Fruit fly (Drosophila melanogaster) whole organism, embryonic: ENCODE data around the gene CG4770.

Source experiments
- Bgb ChIP-seq: fragments of 200-800 bp; sonication (Bioruptor generic); IDR thresholded peaks from 2 replicates; pipeline ENCODE4 v1.3.6; 2022; ENCODE audit warnings: missing biosample characterization, missing genetic modification characterization; ENCODE audit not compliant: partially characterized antibody
- Bteb2 ChIP-seq: fragments of 200-800 bp; sonication (Bioruptor generic); optimal IDR thresholded peaks from 2 replicates; lab custom pipeline; 2016; ENCODE audit warnings: missing biosample characterization, missing genetic modification characterization
- CG12219 ChIP-seq: fragments of 200-800 bp; sonication (Bioruptor generic); optimal IDR thresholded peaks from 3 replicates; lab custom pipeline; 2018; ENCODE audit warnings: missing biosample characterization, mild to moderate bottlenecking, missing genetic modification characterization
- CG12744 ChIP-seq: fragments of 200-800 bp; sonication (Bioruptor generic); optimal IDR thresholded peaks from 2 replicates; lab custom pipeline; 2016; ENCODE audit warnings: missing biosample characterization, missing genetic modification characterization
- CG12769 ChIP-seq: fragments of 200-800 bp; sonication (Bioruptor generic); optimal IDR thresholded peaks from 2 replicates; lab custom pipeline; 2019; ENCODE audit warnings: missing biosample characterization, mild to moderate bottlenecking, missing genetic modification characterization, moderate library complexity
- CG15011 ChIP-seq: fragments of 200-800 bp; sonication (Bioruptor generic); optimal IDR thresholded peaks from 3 replicates; lab custom pipeline; 2018; ENCODE audit warnings: missing biosample characterization, mild to moderate bottlenecking, missing genetic modification characterization
- CG15269 ChIP-seq: fragments of 200-800 bp; sonication (Bioruptor generic); optimal IDR thresholded peaks from 2 replicates; lab custom pipeline; 2018; ENCODE audit warnings: missing biosample characterization, mild to moderate bottlenecking, missing genetic modification characterization, moderate library complexity
- CG18599 ChIP-seq: fragments of 200-800 bp; sonication (Bioruptor generic); optimal IDR thresholded peaks from 3 replicates; lab custom pipeline; 2017; ENCODE audit warnings: missing biosample characterization, missing genetic modification characterization, mild to moderate bottlenecking, moderate library complexity, missing genetic modification reagents
- CG30403 ChIP-seq: fragments of 200-800 bp; sonication (Bioruptor generic); optimal IDR thresholded peaks from 3 replicates; lab custom pipeline; 2016; ENCODE audit warnings: missing biosample characterization, missing genetic modification characterization
- CG31388 ChIP-seq: fragments of 200-800 bp; sonication (Bioruptor generic); optimal IDR thresholded peaks from 2 replicates; lab custom pipeline; 2016; ENCODE audit warnings: missing biosample characterization, missing genetic modification characterization
- CG33213 ChIP-seq: fragments of 200-800 bp; sonication (Bioruptor generic); optimal IDR thresholded peaks from 3 replicates; lab custom pipeline; 2016; ENCODE audit warnings: missing biosample characterization, missing genetic modification characterization
- CG34376 ChIP-seq: fragments of 200-800 bp; sonication (Bioruptor generic); optimal IDR thresholded peaks from 2 replicates; lab custom pipeline; 2018; ENCODE audit warnings: missing biosample characterization, mild to moderate bottlenecking, missing genetic modification characterization
- CG3995 ChIP-seq: fragments of 200-800 bp; sonication (Bioruptor generic); optimal IDR thresholded peaks from 3 replicates; lab custom pipeline; 2016; ENCODE audit warnings: missing biosample characterization, missing genetic modification characterization
- CG6791 ChIP-seq: fragments of 200-800 bp; sonication (Bioruptor generic); IDR thresholded peaks from 3 replicates; pipeline ENCODE4 v1.3.6; 2022; ENCODE audit warnings: missing biosample characterization, missing genetic modification characterization; ENCODE audit not compliant: partially characterized antibody
- CG7745 ChIP-seq: fragments of 200-800 bp; sonication (Bioruptor generic); optimal IDR thresholded peaks from 2 replicates; lab custom pipeline; 2018; ENCODE audit warnings: missing biosample characterization, mild to moderate bottlenecking, missing genetic modification characterization, moderate library complexity
- CG8924 ChIP-seq: fragments of 200-800 bp; optimal IDR thresholded peaks from 3 replicates; lab custom pipeline; 2019; ENCODE audit warnings: missing biosample characterization, mild to moderate bottlenecking, missing genetic modification characterization, moderate library complexity
- CG9437 ChIP-seq: fragments of 200-800 bp; sonication (Bioruptor generic); optimal IDR thresholded peaks from 2 replicates; lab custom pipeline; 2018; ENCODE audit warnings: missing biosample characterization, mild to moderate bottlenecking, missing genetic modification characterization
- CG9817 ChIP-seq: fragments of 200-800 bp; sonication (Bioruptor generic); optimal IDR thresholded peaks from 2 replicates; lab custom pipeline; 2018; ENCODE audit warnings: missing biosample characterization, mild to moderate bottlenecking, missing genetic modification characterization, moderate library complexity
- CHES-1-like ChIP-seq: fragments of 200-800 bp; sonication (Bioruptor generic); optimal IDR thresholded peaks from 2 replicates; lab custom pipeline; 2016; ENCODE audit warnings: missing biosample characterization, missing genetic modification characterization
- CrebB ChIP-seq: fragments of 200-800 bp; sonication (Bioruptor generic); optimal IDR thresholded peaks from 3 replicates; lab custom pipeline; 2018; ENCODE audit warnings: missing biosample characterization, mild to moderate bottlenecking, missing genetic modification characterization
- Dek ChIP-seq: fragments of 200-800 bp; sonication (Bioruptor generic); optimal IDR thresholded peaks from 3 replicates; lab custom pipeline; 2019; ENCODE audit warnings: missing biosample characterization, mild to moderate bottlenecking, missing genetic modification characterization, moderate library complexity
- Dip3 ChIP-seq: fragments of 200-800 bp; sonication (Bioruptor generic); optimal IDR thresholded peaks from 3 replicates; lab custom pipeline; 2016; ENCODE audit warnings: missing biosample characterization, missing genetic modification characterization
- E2f1 ChIP-seq: fragments of 200-800 bp; sonication (Bioruptor generic); IDR thresholded peaks from 2 replicates; pipeline ENCODE4 v1.3.6; 2022; ENCODE audit warnings: missing biosample characterization, missing genetic modification characterization
- HLH4C ChIP-seq: fragments of 200-800 bp; sonication (Bioruptor generic); IDR thresholded peaks from 3 replicates; pipeline ENCODE4 v1.3.6; 2022; ENCODE audit warnings: missing biosample characterization, missing genetic modification characterization; ENCODE audit not compliant: partially characterized antibody
- HmgD ChIP-seq: fragments of 200-800 bp; sonication (Bioruptor generic); optimal IDR thresholded peaks from 3 replicates; lab custom pipeline; 2016; ENCODE audit warnings: missing biosample characterization, missing genetic modification characterization
- Max ChIP-seq: fragments of 200-800 bp; sonication (Bioruptor generic); optimal IDR thresholded peaks from 2 replicates; lab custom pipeline; 2016; ENCODE audit warnings: missing biosample characterization, mild to moderate bottlenecking, missing genetic modification characterization
- NFAT ChIP-seq: fragments of 200-800 bp; sonication (Bioruptor generic); IDR thresholded peaks from 2 replicates; pipeline ENCODE4 v1.3.6; 2022; ENCODE audit warnings: missing biosample characterization, missing genetic modification characterization
- Opbp ChIP-seq: fragments of 200-800 bp; sonication (Bioruptor generic); IDR thresholded peaks from 3 replicates; pipeline ENCODE4 v1.3.6; 2022; ENCODE audit warnings: missing biosample characterization, missing genetic modification characterization; ENCODE audit not compliant: partially characterized antibody
- PHDP ChIP-seq: fragments of 200-800 bp; sonication (Bioruptor generic); optimal IDR thresholded peaks from 3 replicates; lab custom pipeline; 2018; ENCODE audit warnings: missing biosample characterization, mild to moderate bottlenecking, missing genetic modification characterization, moderate library complexity
- Pdp1 ChIP-seq, 2 experiments: fragments of 200-800 bp; sonication (Bioruptor generic); optimal IDR thresholded peaks; 3 replicates each; lab custom pipeline; 2016; ENCODE audit warnings: missing biosample characterization in 2 of 2, missing genetic modification characterization in 2 of 2, mild to moderate bottlenecking in 1 of 2, moderate library complexity in 1 of 2
- Ravus ChIP-seq: fragments of 200-800 bp; sonication (Bioruptor generic); IDR thresholded peaks from 2 replicates; pipeline ENCODE4 v1.3.6; 2022; ENCODE audit warnings: missing biosample characterization, missing genetic modification characterization
- TFAM ChIP-seq: fragments of 200-800 bp; sonication (Bioruptor generic); optimal IDR thresholded peaks from 2 replicates; lab custom pipeline; 2017; ENCODE audit warnings: missing biosample characterization, missing genetic modification characterization, inconsistent platforms
- ac ChIP-seq: fragments of 200-800 bp; sonication (Bioruptor generic); optimal IDR thresholded peaks from 3 replicates; lab custom pipeline; 2017; ENCODE audit warnings: missing biosample characterization, mild to moderate bottlenecking, missing genetic modification characterization
- az2 ChIP-seq: fragments of 200-800 bp; sonication (Bioruptor generic); optimal IDR thresholded peaks from 3 replicates; lab custom pipeline; 2016; ENCODE audit warnings: missing biosample characterization, missing genetic modification characterization
- crol ChIP-seq: fragments of 200-800 bp; sonication (Bioruptor generic); IDR thresholded peaks from 2 replicates; pipeline ENCODE4 v1.3.6; 2022; ENCODE audit warnings: missing biosample characterization, missing genetic modification characterization
- crp ChIP-seq, 2 experiments: fragments of 200-800 bp; sonication (Bioruptor generic); optimal IDR thresholded peaks; 2 replicates in 1 of 2; 3 replicates in 1 of 2; lab custom pipeline; 2017; ENCODE audit warnings: missing biosample characterization in 2 of 2, missing genetic modification characterization in 2 of 2, mild to moderate bottlenecking in 1 of 2, moderate library complexity in 1 of 2
- cwo ChIP-seq: fragments of 200-800 bp; sonication (Bioruptor generic); optimal IDR thresholded peaks from 3 replicates; lab custom pipeline; 2017; ENCODE audit warnings: missing biosample characterization, missing genetic modification characterization, mild to moderate bottlenecking, moderate library complexity, missing genetic modification reagents
- da ChIP-seq: fragments of 200-800 bp; sonication (Bioruptor generic); optimal IDR thresholded peaks from 2 replicates; lab custom pipeline; 2016; ENCODE audit warnings: missing biosample characterization, missing genetic modification characterization
- dmrt99B ChIP-seq: fragments of 200-800 bp; sonication (Bioruptor generic); optimal IDR thresholded peaks from 2 replicates; lab custom pipeline; 2018; ENCODE audit warnings: missing biosample characterization, mild to moderate bottlenecking, missing genetic modification characterization, moderate library complexity
- eve ChIP-seq, 2 experiments: fragments of >200 bp; optimal IDR thresholded peaks; 2 replicates each; lab custom pipeline; 2017; ENCODE audit warnings: missing biosample characterization in 2 of 2, missing genetic modification characterization in 2 of 2
- ewg ChIP-seq: fragments of 200-800 bp; sonication (Bioruptor generic); optimal IDR thresholded peaks from 3 replicates; lab custom pipeline; 2017; ENCODE audit warnings: mild to moderate bottlenecking, missing biosample characterization, missing genetic modification reagents, missing genetic modification characterization
- h ChIP-seq: fragments of >200 bp; optimal IDR thresholded peaks from 2 replicates; lab custom pipeline; 2017
- kay ChIP-seq: fragments of 200-800 bp; sonication (Bioruptor generic); optimal IDR thresholded peaks from 2 replicates; lab custom pipeline; 2016; ENCODE audit warnings: missing biosample characterization, missing genetic modification characterization
- lilli ChIP-seq: fragments of 200-800 bp; sonication (Bioruptor generic); optimal IDR thresholded peaks from 3 replicates; lab custom pipeline; 2016; ENCODE audit warnings: missing biosample characterization, missing genetic modification characterization
- org-1 ChIP-seq: fragments of 200-800 bp; sonication (Bioruptor generic); optimal IDR thresholded peaks from 2 replicates; lab custom pipeline; 2017; ENCODE audit warnings: missing biosample characterization, missing genetic modification characterization
- sim ChIP-seq: fragments of 200-800 bp; sonication (Bioruptor generic); IDR thresholded peaks from 2 replicates; pipeline ENCODE4 v1.3.6; 2022; ENCODE audit warnings: missing biosample characterization, missing genetic modification characterization
- stwl ChIP-seq: fragments of 200-800 bp; sonication (Bioruptor generic); optimal IDR thresholded peaks from 3 replicates; lab custom pipeline; 2018; ENCODE audit warnings: missing biosample characterization, mild to moderate bottlenecking, missing genetic modification characterization, moderate library complexity
- tll ChIP-seq, 2 experiments: fragments of 200-800 bp in 1 of 2; fragments of >200 bp in 1 of 2; sonication (Bioruptor generic) in 1 of 2; optimal IDR thresholded peaks; 2 replicates each; lab custom pipeline; 2017 to 2019; ENCODE audit warnings: missing biosample characterization in 2 of 2, missing genetic modification characterization in 2 of 2, mild to moderate bottlenecking in 1 of 2, moderate library complexity in 1 of 2

CG4770 gene

dm6 chr3R:19875118-19875887 lies 43.0 kb upstream of the CG4770 start, which contains the start of gene Mrp5 (continued):
- TF ChIP-seq CG18599 (peak; percentile 36), CrebB (tag; lab: Kevin White, UChicago) (peak; percentile 21), CG8924 (tag; lab: Kevin White, UChicago) (peak; percentile 13), CG3995 (GFP tag; lab: Kevin White, UChicago) (no peak), az2 (GFP tag; lab: Kevin White, UChicago) (peak; percentile 40), PHDP (tag; lab: Kevin White, UChicago) (peak; percentile 31), h (no peak), cwo (no peak), crol (GFP tag; lab: Robert Waterston, UW) (peak; percentile 75), sim (0 out of 2 replicates have a peak, but pooled peaks have one; percentile 49), CG12744 (GFP tag; lab: Kevin White, UChicago) (no peak), ac (no peak), da (no peak), E2f1 (GFP tag; lab: Robert Waterston, UW) (peak; percentile 62), HmgD (GFP tag; lab: Kevin White, UChicago) (no peak), Max (GFP tag; lab: Kevin White, UChicago) (no peak), Dek (peak; percentile 19), Ravus (GFP tag; lab: Robert Waterston, UW) (no peak), CG9817 (peak; percentile 36), ewg (peak; percentile 95), Dip3 (GFP tag; lab: Kevin White, UChicago) (no peak), lilli (GFP tag; lab: Kevin White, UChicago) (peak; percentile 26), CG30403 (GFP tag; lab: Kevin White, UChicago) (peak; percentile 40), CG15269 (tag; lab: Kevin White, UChicago) (peak; percentile 41), CG12219 (GFP tag; lab: Kevin White, UChicago) (no peak), CG9437 (GFP tag; lab: Kevin White, UChicago) (no peak), kay (GFP tag; lab: Kevin White, UChicago) (no peak), CG12769 (tag; lab: Kevin White, UChicago) (peak; percentile 28), CG6791 (no peak), CG7745 (no peak), stwl (tag; lab: Kevin White, UChicago) (no peak), CG31388 (GFP tag; lab: Kevin White, UChicago) (no peak), TFAM (no peak), eve (GFP tag; optimal IDR thresholded peaks at IDR 0.05; lab: Kevin White, UChicago) (no peak), dmrt99B (peak; percentile 45), NFAT (GFP tag; lab: Robert Waterston, UW) (peak; percentile 51; the same call in 1 of the 2 replicates), CG34376 (GFP tag; lab: Kevin White, UChicago) (peak; percentile 45), org-1 (GFP tag; lab: Kevin White, UChicago) (peak; percentile 5), CG33213 (GFP tag; lab: Kevin White, UChicago) (no peak), Pdp1 (GFP tag; optimal IDR thresholded peaks at IDR 0.05; lab: Kevin White, UChicago) (peak; percentile 3 to 14), HLH4C (GFP tag; lab: Robert Waterston, UW) (0 out of 3 replicates have a peak, but pooled peaks have one; percentile 46), CHES-1-like (GFP tag; lab: Kevin White, UChicago) (no peak), Bgb (GFP tag; lab: Robert Waterston, UW) (0 out of 2 replicates have a peak, but pooled peaks have one; percentile 36), CG15011 (GFP tag; lab: Kevin White, UChicago) (no peak), Bteb2 (GFP tag; lab: Kevin White, UChicago) (peak; percentile 11), tll (GFP tag; optimal IDR thresholded peaks at IDR 0.05; lab: Kevin White, UChicago) (no peak), crp (GFP tag; optimal IDR thresholded peaks at IDR 0.05; lab: Kevin White, UChicago) (no peak), Opbp (GFP tag; lab: Robert Waterston, UW) (no peak)
